Fruit fly (Drosophila melanogaster) whole organism, prepupa: ENCODE measurements around the gene Dus1.

Experiments
- Blimp-1 ChIP-seq: fragments of 200-800 bp; sonication (Bioruptor generic); optimal IDR thresholded peaks from 3 replicates; lab custom pipeline; 2017; ENCODE audit warnings: missing biosample characterization, missing genetic modification characterization, mild to moderate bottlenecking, moderate library complexity, missing genetic modification reagents
- CG10669 ChIP-seq: fragments of 200-800 bp; sonication (Bioruptor generic); optimal IDR thresholded peaks from 3 replicates; lab custom pipeline; 2018; ENCODE audit warnings: missing biosample characterization, mild to moderate bottlenecking, missing genetic modification characterization, moderate library complexity
- CG11294 ChIP-seq: fragments of 200-800 bp; sonication (Bioruptor generic); IDR thresholded peaks from 2 replicates; pipeline ENCODE4 v1.3.6; 2022; ENCODE audit warnings: missing biosample characterization, missing genetic modification characterization
- CG11762 ChIP-seq: fragments of 200-800 bp; sonication (Bioruptor generic); optimal IDR thresholded peaks from 3 replicates; lab custom pipeline; 2016; ENCODE audit warnings: missing biosample characterization, missing genetic modification characterization; ENCODE audit not compliant: insufficient read depth
- CG11902 ChIP-seq: fragments of 200-800 bp; sonication (Bioruptor generic); optimal IDR thresholded peaks from 3 replicates; lab custom pipeline; 2016; ENCODE audit warnings: missing biosample characterization, missing genetic modification characterization
- CG15336 ChIP-seq: fragments of 200-800 bp; sonication (Bioruptor generic); IDR thresholded peaks from 2 replicates; pipeline ENCODE4 v1.3.6; 2022; ENCODE audit warnings: missing biosample characterization, missing genetic modification characterization
- CG1621 ChIP-seq: fragments of 200-800 bp; sonication (Bioruptor generic); optimal IDR thresholded peaks from 3 replicates; lab custom pipeline; 2018; ENCODE audit warnings: missing biosample characterization, mild to moderate bottlenecking, missing genetic modification characterization
- CG16779 ChIP-seq: fragments of 200-800 bp; sonication (Bioruptor generic); optimal IDR thresholded peaks from 3 replicates; lab custom pipeline; 2017; ENCODE audit warnings: missing biosample characterization, mild to moderate bottlenecking, missing genetic modification characterization
- CG31627 ChIP-seq: fragments of 200-800 bp; sonication (Bioruptor generic); optimal IDR thresholded peaks from 3 replicates; lab custom pipeline; 2016; ENCODE audit warnings: missing biosample characterization, missing genetic modification characterization
- CG34406 ChIP-seq: fragments of 200-800 bp; sonication (Bioruptor generic); optimal IDR thresholded peaks from 3 replicates; lab custom pipeline; 2016; ENCODE audit warnings: missing biosample characterization, missing genetic modification characterization
- CG3919 ChIP-seq: fragments of 200-800 bp; sonication (Bioruptor generic); optimal IDR thresholded peaks from 3 replicates; lab custom pipeline; 2016; ENCODE audit warnings: missing biosample characterization, missing genetic modification characterization
- CG6163 ChIP-seq: fragments of 200-800 bp; sonication (Bioruptor generic); IDR thresholded peaks from 3 replicates; pipeline ENCODE4 v1.3.6; 2022; ENCODE audit warnings: missing biosample characterization, missing genetic modification characterization
- CG6792 ChIP-seq: fragments of 200-800 bp; sonication (Bioruptor generic); optimal IDR thresholded peaks from 3 replicates; lab custom pipeline; 2016; ENCODE audit warnings: missing biosample characterization, missing genetic modification characterization
- CG6854 ChIP-seq: fragments of 200-800 bp; sonication (Bioruptor generic); optimal IDR thresholded peaks from 2 replicates; lab custom pipeline; 2017; ENCODE audit warnings: missing biosample characterization, mild to moderate bottlenecking, missing genetic modification characterization
- CG7368 ChIP-seq: fragments of 200-800 bp; sonication (Bioruptor generic); optimal IDR thresholded peaks from 3 replicates; lab custom pipeline; 2016; ENCODE audit warnings: missing biosample characterization, missing genetic modification characterization
- CG8319 ChIP-seq: fragments of 200-800 bp; sonication (Bioruptor generic); optimal IDR thresholded peaks from 3 replicates; lab custom pipeline; 2016; ENCODE audit warnings: missing biosample characterization, missing genetic modification characterization
- CG8632 ChIP-seq: fragments of 200-800 bp; sonication (Bioruptor generic); optimal IDR thresholded peaks from 3 replicates; lab custom pipeline; 2016; ENCODE audit warnings: missing biosample characterization, missing genetic modification characterization
- CG9139 ChIP-seq: fragments of 200-800 bp; sonication (Bioruptor generic); optimal IDR thresholded peaks from 3 replicates; lab custom pipeline; 2017; ENCODE audit warnings: missing biosample characterization, mild to moderate bottlenecking, missing genetic modification characterization
- Eip75B ChIP-seq: fragments of 200-800 bp; sonication (Bioruptor generic); optimal IDR thresholded peaks from 3 replicates; lab custom pipeline; 2016; ENCODE audit warnings: missing biosample characterization, missing genetic modification characterization
- Eip78C ChIP-seq: fragments of 200-800 bp; sonication (Bioruptor generic); peaks from one replicate; lab custom pipeline; 2016; ENCODE audit warnings: missing biosample characterization, missing genetic modification characterization
- Eip93F ChIP-seq: fragments of 200-800 bp; sonication (Bioruptor generic); optimal IDR thresholded peaks from 2 replicates; lab custom pipeline; 2016; ENCODE audit warnings: missing biosample characterization, mild to moderate bottlenecking, missing genetic modification characterization
- Ets21C ChIP-seq: fragments of 200-800 bp; sonication (Bioruptor generic); optimal IDR thresholded peaks from 3 replicates; lab custom pipeline; 2016; ENCODE audit warnings: missing biosample characterization, missing genetic modification characterization
- Ets96B ChIP-seq: fragments of 200-800 bp; optimal IDR thresholded peaks from 2 replicates; lab custom pipeline; 2019; ENCODE audit warnings: missing biosample characterization, mild to moderate bottlenecking, missing genetic modification characterization, moderate library complexity
- Hr38 ChIP-seq: sonication (Bioruptor generic); optimal IDR thresholded peaks from 2 replicates; lab custom pipeline; 2016; ENCODE audit warnings: missing biosample characterization, missing genetic modification characterization
- Hr4 ChIP-seq: fragments of 200-800 bp; sonication (Bioruptor generic); optimal IDR thresholded peaks from 3 replicates; lab custom pipeline; 2016; ENCODE audit warnings: missing biosample characterization, missing genetic modification characterization
- Met ChIP-seq: fragments of 200-800 bp; sonication (Bioruptor generic); optimal IDR thresholded peaks from 3 replicates; lab custom pipeline; 2016; ENCODE audit warnings: missing biosample characterization, missing genetic modification characterization
- Smox ChIP-seq: fragments of 200-800 bp; sonication (Bioruptor generic); optimal IDR thresholded peaks from 3 replicates; lab custom pipeline; 2016; ENCODE audit warnings: missing biosample characterization, missing genetic modification characterization
- Sox14 ChIP-seq: fragments of 200-800 bp; sonication (Bioruptor generic); optimal IDR thresholded peaks from 3 replicates; lab custom pipeline; 2016; ENCODE audit warnings: missing biosample characterization, missing genetic modification characterization
- cyc ChIP-seq: fragments of 200-800 bp; sonication (Bioruptor generic); optimal IDR thresholded peaks from 3 replicates; lab custom pipeline; 2016; ENCODE audit warnings: missing biosample characterization, missing genetic modification characterization
- dsx ChIP-seq: fragments of 200-800 bp; optimal IDR thresholded peaks from 3 replicates; lab custom pipeline; 2019; ENCODE audit warnings: missing biosample characterization, mild to moderate bottlenecking, missing genetic modification characterization, moderate library complexity; ENCODE audit not compliant: poor library complexity, severe bottlenecking
- eg ChIP-seq: fragments of 200-800 bp; sonication (Bioruptor generic); IDR thresholded peaks from 3 replicates; pipeline ENCODE4 v1.3.6; 2022; ENCODE audit warnings: missing biosample characterization, missing genetic modification characterization
- esn ChIP-seq: fragments of 200-800 bp; sonication (Bioruptor generic); optimal IDR thresholded peaks from 2 replicates; lab custom pipeline; 2016; ENCODE audit warnings: missing biosample characterization, mild to moderate bottlenecking, missing genetic modification characterization, moderate library complexity
- fd59A ChIP-seq: fragments of 200-800 bp; sonication (Bioruptor generic); optimal IDR thresholded peaks from 2 replicates; lab custom pipeline; 2017; ENCODE audit warnings: missing biosample characterization, mild to moderate bottlenecking, missing genetic modification characterization, missing genetic modification reagents
- fd85E ChIP-seq: fragments of 200-800 bp; sonication (Bioruptor generic); optimal IDR thresholded peaks from 3 replicates; lab custom pipeline; 2016; ENCODE audit warnings: missing biosample characterization, missing genetic modification characterization
- fkh ChIP-seq: fragments of 200-800 bp; sonication (Bioruptor generic); optimal IDR thresholded peaks from 3 replicates; lab custom pipeline; 2017; ENCODE audit warnings: missing biosample characterization, mild to moderate bottlenecking, missing genetic modification characterization, moderate library complexity
- lz ChIP-seq: fragments of 200-800 bp; sonication (Bioruptor generic); optimal IDR thresholded peaks from 3 replicates; lab custom pipeline; 2016; ENCODE audit warnings: missing biosample characterization, missing genetic modification characterization
- net ChIP-seq: fragments of 200-800 bp; sonication (Bioruptor generic); optimal IDR thresholded peaks from 3 replicates; lab custom pipeline; 2016; ENCODE audit warnings: missing biosample characterization, missing genetic modification characterization
- pdm3 ChIP-seq: fragments of 200-800 bp; sonication (Bioruptor generic); optimal IDR thresholded peaks from 3 replicates; lab custom pipeline; 2016; ENCODE audit warnings: missing biosample characterization, missing genetic modification characterization
- salr ChIP-seq, 2 experiments: fragments of 200-800 bp; sonication (Bioruptor generic); optimal IDR thresholded peaks; 3 replicates each; lab custom pipeline; 2016 to 2018; ENCODE audit warnings: missing biosample characterization in 2 of 2, missing genetic modification characterization in 2 of 2, mild to moderate bottlenecking in 1 of 2
- spab ChIP-seq: fragments of 200-800 bp; sonication (Bioruptor generic); optimal IDR thresholded peaks from 2 replicates; lab custom pipeline; 2017; ENCODE audit warnings: missing biosample characterization, mild to moderate bottlenecking, missing genetic modification characterization, missing genetic modification reagents
- svp ChIP-seq: fragments of 200-800 bp; sonication (Bioruptor generic); peaks from one replicate; lab custom pipeline; 2016; ENCODE audit warnings: missing biosample characterization, missing genetic modification characterization
- topi ChIP-seq: fragments of 200-800 bp; sonication (Bioruptor generic); optimal IDR thresholded peaks from 3 replicates; lab custom pipeline; 2016; ENCODE audit warnings: missing biosample characterization, missing genetic modification characterization
- vri ChIP-seq: fragments of 200-800 bp; sonication (Bioruptor generic); optimal IDR thresholded peaks from 3 replicates; lab custom pipeline; 2016; ENCODE audit warnings: missing biosample characterization, mild to moderate bottlenecking, missing genetic modification characterization

Dus1 gene

DNA sequence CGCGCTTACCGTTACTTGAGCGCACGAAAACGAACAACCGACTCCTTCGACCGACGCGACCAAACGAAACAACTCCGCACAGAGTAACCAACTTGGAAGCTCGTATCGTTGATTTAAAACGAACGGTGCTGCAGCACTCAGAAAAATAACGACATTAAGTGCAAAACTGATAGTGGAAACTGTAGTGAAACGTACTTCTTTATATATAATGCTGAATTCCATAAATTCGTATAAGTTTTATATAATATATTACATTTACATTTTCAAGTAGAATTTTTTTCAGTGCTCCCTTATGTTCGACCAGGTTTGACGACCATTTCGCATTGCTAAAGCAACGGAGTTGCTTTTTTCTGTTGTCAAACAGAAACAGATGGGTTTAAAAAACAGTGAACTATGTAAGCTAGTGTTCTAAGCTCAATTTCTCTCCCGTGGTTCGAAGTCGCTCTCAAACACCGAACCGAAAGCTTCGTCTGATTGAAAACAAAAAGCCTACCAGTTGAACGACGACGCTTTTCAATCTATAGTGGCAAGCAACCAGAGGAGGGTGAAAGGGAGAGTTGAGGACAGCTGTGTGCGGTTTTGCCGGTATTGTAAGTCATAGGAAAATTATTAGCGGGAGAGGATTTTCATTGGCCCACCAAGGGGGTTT lies 4.0 kb downstream of the Dus1 start, which contains the start of gene CG17075 (continued):
- TF ChIP-seq CG3919 = peak; percentile 90
- peak; percentile 58 to 83 for TF ChIP-seq salr (GFP tag; optimal IDR thresholded peaks at IDR 0.05; lab: Kevin White, UChicago)
- peak; percentile 61 for TF ChIP-seq CG11902
- peak; percentile 82 for TF ChIP-seq CG11762
- TF ChIP-seq CG6792 (GFP tag; lab: Kevin White, UChicago) = peak; percentile 82
- peak; percentile 80 for TF ChIP-seq CG10669 (GFP tag; lab: Kevin White, UChicago)
- peak; percentile 77 for TF ChIP-seq Sox14 (GFP tag; lab: Kevin White, UChicago)
- TF ChIP-seq CG6854 (GFP tag; lab: Kevin White, UChicago) = no peak
- peak; percentile 87 for TF ChIP-seq Ets96B
- TF ChIP-seq pdm3 = no peak
- peak; percentile 93 for TF ChIP-seq net
- no peak for TF ChIP-seq Met (GFP tag; lab: Kevin White, UChicago)
- TF ChIP-seq Hr38 (GFP tag; lab: Kevin White, UChicago) = no peak
- peak; percentile 98 for TF ChIP-seq CG15336 (GFP tag; lab: Robert Waterston, UW)
- no peak for TF ChIP-seq Smox (GFP tag; lab: Kevin White, UChicago)

DNA sequence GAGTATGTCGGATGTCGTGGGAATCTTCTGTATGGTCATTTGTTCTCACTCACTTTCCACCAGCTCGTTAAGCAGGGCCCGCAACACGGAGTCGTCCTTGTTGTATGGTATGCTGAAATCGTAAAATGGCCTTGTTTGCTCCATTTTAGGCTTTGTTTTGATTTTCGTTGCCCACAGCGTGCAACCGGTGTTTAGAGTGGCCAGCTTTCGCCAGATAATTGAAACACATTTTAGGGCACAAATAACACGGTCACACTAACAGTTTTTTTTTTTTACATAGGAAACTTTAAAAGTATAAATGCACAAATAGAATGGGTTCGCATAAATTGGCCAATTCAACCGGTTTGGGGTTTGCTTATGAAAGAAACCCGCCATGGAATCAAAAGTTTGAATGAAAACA lies 19.4 kb downstream of the Dus1 start, which contains the start of gene Rpp30:
Gene Rpp30, minus strand, starts transcription at position 200 of the 400 bp plus-strand sequence.
- TF ChIP-seq Blimp-1 = no peak
- no peak for TF ChIP-seq Ets21C (GFP tag; lab: Kevin White, UChicago)
- TF ChIP-seq eg (GFP tag; lab: Robert Waterston, UW) = no peak
- peak; percentile 8 for TF ChIP-seq esn (GFP tag; lab: Kevin White, UChicago)
- TF ChIP-seq CG6854 (GFP tag; lab: Kevin White, UChicago) = no peak
- no peak for TF ChIP-seq Eip93F
- TF ChIP-seq CG8319 (GFP tag; lab: Kevin White, UChicago) = no peak
- TF ChIP-seq fkh = no peak
- TF ChIP-seq Sox14 (GFP tag; lab: Kevin White, UChicago) = peak; percentile 57
- no peak for TF ChIP-seq vri (GFP tag; lab: Kevin White, UChicago)
- TF ChIP-seq CG1621 (tag; lab: Kevin White, UChicago) = no peak
- TF ChIP-seq CG11902 = no peak

DNA sequence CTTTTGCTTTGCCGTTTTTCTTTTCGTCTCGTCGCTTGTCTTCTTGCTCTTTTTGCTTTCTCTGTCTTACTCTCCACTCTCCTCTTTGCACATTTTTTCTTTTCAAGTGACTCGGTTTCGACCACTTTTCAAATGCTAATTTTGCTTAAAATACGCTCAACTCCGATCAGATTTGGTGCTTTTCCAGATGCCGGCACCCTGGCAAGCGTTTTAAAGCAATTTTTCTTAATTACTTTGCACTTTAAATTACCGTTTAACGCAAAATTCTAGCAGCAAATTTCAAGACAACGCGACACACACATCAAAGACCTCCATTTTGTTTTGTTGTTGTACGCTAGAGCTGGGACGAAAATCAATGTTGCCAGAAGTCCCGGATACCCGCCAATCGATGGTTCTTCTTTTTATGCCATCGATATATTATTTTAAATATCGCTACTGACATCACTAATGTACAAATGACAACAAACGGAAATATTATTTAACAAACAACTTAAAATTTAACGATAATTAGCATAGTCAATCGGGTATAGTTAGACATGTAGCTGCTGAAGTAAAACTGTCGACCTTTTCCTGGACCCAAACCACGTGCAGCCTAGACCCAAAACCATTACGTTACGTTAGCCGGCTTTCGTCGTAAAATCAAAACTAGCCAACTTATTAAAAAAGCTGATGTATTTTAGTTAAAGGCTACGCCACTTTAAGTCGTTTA lies 20.9 kb downstream of the Dus1 start, which contains the start of gene kis:
Gene kis, minus strand, starts transcription at position 317 of the 709 bp plus-strand sequence.
- TF ChIP-seq CG34406 (GFP tag; lab: Kevin White, UChicago) (no peak), Smox (GFP tag; lab: Kevin White, UChicago) (peak; percentile 15), Blimp-1 (peak; percentile 26), fd59A (no peak), svp (GFP tag; lab: Kevin White, UChicago) (peak; percentile 40), CG8319 (GFP tag; lab: Kevin White, UChicago) (no peak), Eip78C (GFP tag; lab: Kevin White, UChicago) (peak; percentile 84), dsx (GFP tag; lab: Kevin White, UChicago) (peak; percentile 25), topi (GFP tag; lab: Kevin White, UChicago) (peak; percentile 17), CG6792 (GFP tag; lab: Kevin White, UChicago) (no peak), eg (GFP tag; lab: Robert Waterston, UW) (no peak; the same call in 2 of the 3 replicates), spab (GFP tag; lab: Kevin White, UChicago) (no peak), salr (GFP tag; optimal IDR thresholded peaks at IDR 0.05; lab: Kevin White, UChicago) (no peak), CG6854 (GFP tag; lab: Kevin White, UChicago) (peak; percentile 53), fd85E (no peak), Hr38 (GFP tag; lab: Kevin White, UChicago) (no peak), CG7368 (GFP tag; lab: Kevin White, UChicago) (no peak), CG11294 (no peak), CG10669 (GFP tag; lab: Kevin White, UChicago) (no peak), CG16779 (tag; lab: Kevin White, UChicago) (no peak), Eip75B (GFP tag; lab: Kevin White, UChicago) (peak; percentile 43), CG9139 (peak; percentile 39), CG6163 (GFP tag; lab: Robert Waterston, UW) (peak; percentile 67; the same call in 2 of the 3 replicates), CG3919 (peak; percentile 40), Eip93F (no peak), cyc (GFP tag; lab: Kevin White, UChicago) (no peak), CG8632 (GFP tag; lab: Kevin White, UChicago) (peak; percentile 7), net (peak; percentile 19), lz (peak; percentile 11), CG1621 (tag; lab: Kevin White, UChicago) (peak; percentile 23), CG31627 (peak; percentile 16), vri (GFP tag; lab: Kevin White, UChicago) (no peak), Ets21C (GFP tag; lab: Kevin White, UChicago) (no peak), Hr4 (no peak)
